5 fruit fly cellular contexts compared by ENCODE assay signal in the genomic region with DNA sequence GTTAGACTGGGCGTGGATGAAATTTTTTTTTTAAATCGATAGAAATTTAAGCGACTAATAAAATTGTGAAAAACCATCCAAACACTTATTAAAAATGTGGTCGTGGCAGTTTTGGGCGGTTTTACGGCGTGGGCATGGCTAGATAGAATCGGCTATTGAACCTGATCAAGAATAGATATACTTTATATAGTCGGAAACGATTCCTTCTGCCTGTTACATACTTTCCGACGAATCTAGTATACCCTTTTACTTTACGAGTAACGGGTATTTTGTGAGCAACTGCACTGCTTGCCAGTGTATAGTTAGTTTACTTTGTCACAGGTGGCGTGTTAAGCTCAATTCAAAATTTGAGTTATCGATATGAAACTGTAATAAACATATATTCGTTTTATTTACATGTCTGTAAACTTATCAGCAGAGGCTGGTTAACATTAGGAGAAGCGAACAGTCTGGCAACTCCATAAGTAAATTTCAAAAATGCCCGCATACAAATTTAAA.
TF ChIP-seq lines count a peak whose summit lies in the region.

No protein-coding gene starts in this region.

TF ChIP-seq in whole organism, adult, 20 proteins besides CTCF, POLR2A, EP300 and RAD21 (continued from another document):
- TF ChIP-seq CG7101 (tag; optimal IDR thresholded peaks at IDR 0.05; lab: Kevin White, UChicago), result peak; percentile 43

TF ChIP-seq in whole organism, embryonic, 481 proteins besides CTCF, POLR2A, EP300 and RAD21 (continued from another document and continues in another):
- TF ChIP-seq ham (GFP tag; IDR thresholded peaks at IDR 0.05; lab: Robert Waterston, UW) (no peak), Tbp (GFP tag; optimal IDR thresholded peaks at IDR 0.05; lab: Kevin White, UChicago) (no peak), CG17385 (GFP tag; optimal IDR thresholded peaks at IDR 0.05; lab: Kevin White, UChicago) (peak; percentile 5), Xrp1 (GFP tag; IDR thresholded peaks at IDR 0.05; lab: Robert Waterston, UW) (peak; percentile 55), CG4360 (GFP tag; IDR thresholded peaks at IDR 0.05; lab: Robert Waterston, UW) (no peak), Lhr (GFP tag; optimal IDR thresholded peaks at IDR 0.05; lab: Kevin White, UChicago) (peak; percentile 65), CG11085 (GFP tag; IDR thresholded peaks at IDR 0.05; lab: Robert Waterston, UW) (peak; percentile 46; the same call in 1 of the 2 replicates), tin (GFP tag; optimal IDR thresholded peaks at IDR 0.05; lab: Kevin White, UChicago) (peak; percentile 41), Hmr (GFP tag; optimal IDR thresholded peaks at IDR 0.05; lab: Kevin White, UChicago) (peak; percentile 63), Antp (GFP tag; optimal IDR thresholded peaks at IDR 0.05; lab: Kevin White, UChicago) (peak; percentile 68), Sin3A (optimal IDR thresholded peaks at IDR 0.05; lab: Kevin White, UChicago) (no peak), Dek (tag; optimal IDR thresholded peaks at IDR 0.05; lab: Kevin White, UChicago) (peak; percentile 35), CG2116 (GFP tag; optimal IDR thresholded peaks at IDR 0.05; lab: Kevin White, UChicago) (peak; percentile 36), CG4617 (GFP tag; optimal IDR thresholded peaks at IDR 0.05; lab: Kevin White, UChicago; ENCODE audit: borderline replicate concordance) (no peak), CG8281 (tag; optimal IDR thresholded peaks at IDR 0.05; lab: Kevin White, UChicago) (no peak), Gug (GFP tag; IDR thresholded peaks at IDR 0.05; lab: Robert Waterston, UW) (peak; percentile 39; the same call in 1 of the 4 replicates), da (GFP tag; optimal IDR thresholded peaks at IDR 0.05; lab: Kevin White, UChicago) (no peak), CG10366 (GFP tag; IDR thresholded peaks at IDR 0.05; lab: Robert Waterston, UW) (peak; percentile 10; the same call in 1 of the 2 replicates), sisA (GFP tag; IDR thresholded peaks at IDR 0.05; lab: Robert Waterston, UW) (peak; percentile 32; the same call in 1 of the 2 replicates), CG10209 (GFP tag; optimal IDR thresholded peaks at IDR 0.05; lab: Kevin White, UChicago) (peak; percentile 14), prd (optimal IDR thresholded peaks at IDR 0.05; lab: Kevin White, UChicago) (no peak), prd (GFP tag; IDR thresholded peaks at IDR 0.05; lab: Robert Waterston, UW) (peak; percentile 62), CG5180 (GFP tag; optimal IDR thresholded peaks at IDR 0.05; lab: Kevin White, UChicago) (no peak), CG4282 (GFP tag; optimal IDR thresholded peaks at IDR 0.05; lab: Kevin White, UChicago) (no peak), CG11560 (tag; IDR thresholded peaks at IDR 0.05; lab: Robert Waterston, UW) (peak; percentile 91), pum (GFP tag; optimal IDR thresholded peaks at IDR 0.05; lab: Kevin White, UChicago) (peak; percentile 73), Side (GFP tag; optimal IDR thresholded peaks at IDR 0.05; lab: Kevin White, UChicago) (peak; percentile 72), CG1529 (GFP tag; optimal IDR thresholded peaks at IDR 0.05; lab: Kevin White, UChicago) (no peak), Sox102F (GFP tag; optimal IDR thresholded peaks at IDR 0.05; lab: Kevin White, UChicago) (peak; percentile 36), fu2 (GFP tag; optimal IDR thresholded peaks at IDR 0.05; lab: Kevin White, UChicago) (no peak), CG11504 (tag; optimal IDR thresholded peaks at IDR 0.05; lab: Kevin White, UChicago) (peak; percentile 61)

TF ChIP-seq in whole organism, prepupa, 60 proteins besides CTCF, POLR2A, EP300 and RAD21 (continued from another document and continues in another):
- no peak for TF ChIP-seq CG1621 (tag; optimal IDR thresholded peaks at IDR 0.05; lab: Kevin White, UChicago)
- TF ChIP-seq CG3919 (GFP tag; optimal IDR thresholded peaks at IDR 0.05; lab: Kevin White, UChicago), result peak; percentile 14
- TF ChIP-seq vri (GFP tag; optimal IDR thresholded peaks at IDR 0.05; lab: Kevin White, UChicago), result no peak
- TF ChIP-seq Hr4 (GFP tag; optimal IDR thresholded peaks at IDR 0.05; lab: Kevin White, UChicago), result peak; percentile 61
- TF ChIP-seq dsx (GFP tag; optimal IDR thresholded peaks at IDR 0.05; lab: Kevin White, UChicago; ENCODE audit: poor library complexity, severe bottlenecking), result peak; percentile 27
- TF ChIP-seq Eip78C (GFP tag; lab: Kevin White, UChicago), result peak; percentile 89
- peak; percentile 22 for TF ChIP-seq topi (GFP tag; optimal IDR thresholded peaks at IDR 0.05; lab: Kevin White, UChicago)
- no peak for TF ChIP-seq CG6276 (GFP tag; optimal IDR thresholded peaks at IDR 0.05; lab: Kevin White, UChicago)
- peak; percentile 16 for TF ChIP-seq achi (GFP tag; optimal IDR thresholded peaks at IDR 0.05; lab: Kevin White, UChicago)
- no peak for TF ChIP-seq salr (GFP tag; optimal IDR thresholded peaks at IDR 0.05; lab: Kevin White, UChicago)
- TF ChIP-seq CG31627 (GFP tag; optimal IDR thresholded peaks at IDR 0.05; lab: Kevin White, UChicago), result peak; percentile 37
- no peak for TF ChIP-seq Gug (GFP tag; IDR thresholded peaks at IDR 0.05; lab: Robert Waterston, UW)
- TF ChIP-seq ss (GFP tag; optimal IDR thresholded peaks at IDR 0.05; lab: Kevin White, UChicago), result peak; percentile 34 to 49
- no peak for TF ChIP-seq CG7368 (GFP tag; optimal IDR thresholded peaks at IDR 0.05; lab: Kevin White, UChicago)
- peak; percentile 60; the same call in 2 of the 3 replicates for TF ChIP-seq eg (GFP tag; IDR thresholded peaks at IDR 0.05; lab: Robert Waterston, UW)
- TF ChIP-seq CG8119 (GFP tag; IDR thresholded peaks at IDR 0.05; lab: Robert Waterston, UW), result peak; percentile 54; the same call in 1 of the 3 replicates
- TF ChIP-seq CG11902 (GFP tag; optimal IDR thresholded peaks at IDR 0.05; lab: Kevin White, UChicago), result no peak
- TF ChIP-seq Hr39 (GFP tag; optimal IDR thresholded peaks at IDR 0.05; lab: Kevin White, UChicago), result peak; percentile 16
- peak; percentile 23 for TF ChIP-seq CG6808 (GFP tag; optimal IDR thresholded peaks at IDR 0.05; lab: Kevin White, UChicago)
- TF ChIP-seq CG6792 (GFP tag; optimal IDR thresholded peaks at IDR 0.05; lab: Kevin White, UChicago), result peak; percentile 32
- peak; percentile 22 for TF ChIP-seq CG10631 (GFP tag; optimal IDR thresholded peaks at IDR 0.05; lab: Kevin White, UChicago)
- TF ChIP-seq cyc (GFP tag; optimal IDR thresholded peaks at IDR 0.05; lab: Kevin White, UChicago), result peak; percentile 11
- peak; percentile 32 for TF ChIP-seq CG32006 (GFP tag; optimal IDR thresholded peaks at IDR 0.05; lab: Kevin White, UChicago)
- peak; percentile 12 for TF ChIP-seq Ets21C (GFP tag; optimal IDR thresholded peaks at IDR 0.05; lab: Kevin White, UChicago)
- TF ChIP-seq Sox102F (GFP tag; optimal IDR thresholded peaks at IDR 0.05; lab: Kevin White, UChicago), result peak; percentile 10
- TF ChIP-seq CG8632 (GFP tag; optimal IDR thresholded peaks at IDR 0.05; lab: Kevin White, UChicago), result peak; percentile 23
- no peak for TF ChIP-seq Hr38 (GFP tag; optimal IDR thresholded peaks at IDR 0.05; lab: Kevin White, UChicago)
- TF ChIP-seq esn (GFP tag; optimal IDR thresholded peaks at IDR 0.05; lab: Kevin White, UChicago), result peak; percentile 49
- peak; percentile 48 for TF ChIP-seq OdsH (GFP tag; optimal IDR thresholded peaks at IDR 0.05; lab: Kevin White, UChicago)
- TF ChIP-seq CG11294 (GFP tag; IDR thresholded peaks at IDR 0.05; lab: Robert Waterston, UW), result no peak
- no peak for TF ChIP-seq CG10669 (GFP tag; optimal IDR thresholded peaks at IDR 0.05; lab: Kevin White, UChicago)
- no peak for TF ChIP-seq CG9139 (GFP tag; optimal IDR thresholded peaks at IDR 0.05; lab: Kevin White, UChicago)

TF ChIP-seq in whole organism, pupa, 21 proteins besides CTCF, POLR2A, EP300 and RAD21 (continued from another document):
- TF ChIP-seq EcR (GFP tag; optimal IDR thresholded peaks at IDR 0.05; lab: Kevin White, UChicago), result no peak
- TF ChIP-seq Pif1A (GFP tag; optimal IDR thresholded peaks at IDR 0.05; lab: Kevin White, UChicago), result peak; percentile 61
- TF ChIP-seq CG4496 (GFP tag; IDR thresholded peaks at IDR 0.05; lab: Robert Waterston, UW), result peak; percentile 68; the same call in 2 of the 3 replicates
TF ChIP-seq in whole organism, pupa: peak in this region for 12.

TF ChIP-seq in whole organism, wandering third instar larva, 38 proteins besides CTCF, POLR2A, EP300 and RAD21 (continued from another document):
- TF ChIP-seq psq (GFP tag; optimal IDR thresholded peaks at IDR 0.05; lab: Kevin White, UChicago) (no peak), dmrt93B (GFP tag; optimal IDR thresholded peaks at IDR 0.05; lab: Kevin White, UChicago) (no peak), fru (GFP tag; optimal IDR thresholded peaks at IDR 0.05; lab: Kevin White, UChicago) (peak; percentile 43), dl (GFP tag; optimal IDR thresholded peaks at IDR 0.05; lab: Kevin White, UChicago; ENCODE audit: insufficient read depth in 1 of 2, partially characterized antibody in 2 of 2) (no peak), Hnf4 (GFP tag; optimal IDR thresholded peaks at IDR 0.05; lab: Kevin White, UChicago) (peak; percentile 57), brk (GFP tag; optimal IDR thresholded peaks at IDR 0.05; lab: Kevin White, UChicago) (no peak), CG32264 (GFP tag; optimal IDR thresholded peaks at IDR 0.05; lab: Kevin White, UChicago) (no peak), sv (GFP tag; optimal IDR thresholded peaks at IDR 0.05; lab: Kevin White, UChicago) (peak; percentile 66), woc (GFP tag; optimal IDR thresholded peaks at IDR 0.05; lab: Kevin White, UChicago) (peak; percentile 90)
